Worm (Caenorhabditis elegans): ENCODE data around the gene ldp-1.

ce11 chrV:2153274-2153673 lies 25.9 kb downstream of the ldp-1 start, which contains the start of gene srbc-23:
- TF ChIP-seq ceh-30 (tag; optimal IDR thresholded peaks at IDR 0.05) (no peak), hlh-30 (tag; optimal IDR thresholded peaks at IDR 0.05; ENCODE audit: insufficient read depth) (no peak), pax-1 (tag; optimal IDR thresholded peaks at IDR 0.05) (no peak), hlh-6 (tag; optimal IDR thresholded peaks at IDR 0.05) (no peak), ama-1 (optimal IDR thresholded peaks at IDR 0.05) (no peak), lim-6 (tag; optimal IDR thresholded peaks at IDR 0.05) (no peak), pros-1 (tag; optimal IDR thresholded peaks at IDR 0.05) (no peak), unc-42 (tag; optimal IDR thresholded peaks at IDR 0.05) (no peak), hlh-13 (GFP tag; optimal IDR thresholded peaks at IDR 0.05) (no peak), ttx-3 (tag; optimal IDR thresholded peaks at IDR 0.05) (no peak), pqm-1 (tag; optimal IDR thresholded peaks at IDR 0.05) (no peak), fax-1 (tag; optimal IDR thresholded peaks at IDR 0.05) (no peak), ceh-45 (GFP tag; IDR thresholded peaks at IDR 0.05) (no peak), pha-4 (tag; optimal IDR thresholded peaks at IDR 0.05) (no peak)

All from whole organism, late embryonic.